Worm (Caenorhabditis elegans) whole organism, late embryonic: Measurements from ENCODE around the gene dnc-4.

Experiments used
- ceh-48 ChIP-seq: sonication (generic microtip); optimal IDR thresholded peaks from 2 replicates; lab custom pipeline; 2016; ENCODE audit warnings: missing genetic modification characterization, inconsistent platforms, missing compliant biosample characterization
- ceh-6 ChIP-seq: fragments of 200-800 bp; sonication (Bioruptor generic); optimal IDR thresholded peaks from 2 replicates; lab custom pipeline; 2018; ENCODE audit warnings: mild to moderate bottlenecking, missing genetic modification characterization, missing compliant biosample characterization
- che-1 ChIP-seq: sonication (generic microtip); optimal IDR thresholded peaks from 2 replicates; lab custom pipeline; 2016; ENCODE audit warnings: mild to moderate bottlenecking, missing genetic modification characterization, missing compliant biosample characterization
- elt-4 ChIP-seq: sonication (generic microtip); optimal IDR thresholded peaks from 2 replicates; lab custom pipeline; 2016; ENCODE audit warnings: missing genetic modification characterization, missing compliant biosample characterization
- ets-4 ChIP-seq: sonication (generic microtip); optimal IDR thresholded peaks from 2 replicates; lab custom pipeline; 2016; ENCODE audit warnings: missing genetic modification characterization, missing compliant biosample characterization
- pag-3 ChIP-seq: sonication (generic microtip); optimal IDR thresholded peaks from 2 replicates; lab custom pipeline; 2016; ENCODE audit warnings: missing compliant biosample characterization, missing genetic modification characterization, borderline replicate concordance
- rnt-1 ChIP-seq: sonication (generic microtip); optimal IDR thresholded peaks from 2 replicates; lab custom pipeline; 2016; ENCODE audit warnings: missing genetic modification characterization, missing compliant biosample characterization
- sdc-2 ChIP-seq: sonication (generic microtip); optimal IDR thresholded peaks from 2 replicates; lab custom pipeline; 2016; ENCODE audit warnings: missing genotype, missing genetic modification characterization, missing compliant biosample characterization
- tbx-2 ChIP-seq: sonication (generic microtip); optimal IDR thresholded peaks from 2 replicates; lab custom pipeline; 2016; ENCODE audit warnings: missing genetic modification characterization, missing compliant biosample characterization
- unc-3 ChIP-seq, 2 experiments: fragments of 200-800 bp in 1 of 2; sonication (Bioruptor generic) in 1 of 2; sonication (generic microtip) in 1 of 2; conservative IDR thresholded peaks in 1 of 2; optimal IDR thresholded peaks in 1 of 2; 2 replicates each; pipeline versions ENCODE4 v1.3.6 to Lab custom; 2016 to 2022; ENCODE audit warnings: missing compliant biosample characterization in 2 of 2, missing genetic modification characterization in 2 of 2, missing genetic modification reagents in 1 of 2
- unc-42 ChIP-seq: sonication (generic microtip); optimal IDR thresholded peaks from 2 replicates; lab custom pipeline; 2016; ENCODE audit warnings: missing genotype, missing genetic modification characterization, missing compliant biosample characterization
- ztf-16 ChIP-seq: sonication (generic microtip); optimal IDR thresholded peaks from 2 replicates; lab custom pipeline; 2017; ENCODE audit warnings: missing genetic modification characterization, missing compliant biosample characterization

DNA sequence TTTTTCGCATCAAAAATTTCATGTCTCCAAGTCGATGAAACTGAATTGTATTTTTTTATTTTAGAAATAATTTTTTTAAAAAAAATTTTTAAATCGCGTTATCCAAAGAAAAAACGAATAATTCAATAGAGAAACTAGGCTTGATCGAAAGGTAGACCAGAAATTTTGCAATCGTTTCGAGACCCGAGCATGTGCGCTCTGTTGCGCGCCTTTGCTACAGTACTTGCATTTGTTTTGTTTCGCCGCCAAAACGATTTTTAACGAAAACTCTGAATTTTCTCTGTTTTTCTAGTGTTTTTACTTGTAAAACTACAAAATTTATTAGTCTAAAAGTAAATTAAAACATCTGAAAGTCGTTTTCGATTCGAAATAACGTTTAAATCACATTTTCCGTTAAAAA, 41.7 kb upstream of the dnc-4 start:
- no peak for TF ChIP-seq ztf-16
- TF ChIP-seq che-1 (tag; lab: Kevin White, UChicago): no peak
- TF ChIP-seq ets-4 (tag; lab: Kevin White, UChicago): no peak
- no peak for TF ChIP-seq rnt-1
- TF ChIP-seq sdc-2 (tag; lab: Kevin White, UChicago): no peak
- TF ChIP-seq tbx-2 (tag; lab: Kevin White, UChicago): no peak
- no peak for TF ChIP-seq pag-3
- TF ChIP-seq elt-4 (tag; lab: Kevin White, UChicago): no peak
- TF ChIP-seq unc-3 (GFP tag; conservative IDR thresholded peaks at IDR 0.05; lab: Robert Waterston, UW): no peak
- no peak for TF ChIP-seq unc-3 (tag; optimal IDR thresholded peaks at IDR 0.05; lab: Kevin White, UChicago)
- no peak for TF ChIP-seq ceh-48 (tag; lab: Kevin White, UChicago)
- TF ChIP-seq unc-42 (tag; lab: Kevin White, UChicago): no peak
- no peak for TF ChIP-seq ceh-6 (GFP tag; lab: Kevin White, UChicago)
